Worm (Caenorhabditis elegans) whole organism, L4 larva: ENCODE results near the gene cest-13.

ENCODE experiments used
- egl-27 ChIP-seq: sonication (generic microtip); optimal IDR thresholded peaks from 3 replicates; lab custom pipeline; 2017; ENCODE audit warnings: missing biosample characterization, missing genetic modification reagents, missing genetic modification characterization
- nhr-28 ChIP-seq: fragments of 150-350 bp; optimal IDR thresholded peaks from 2 replicates; lab custom pipeline; 2014; ENCODE audit warnings: missing biosample characterization, missing genetic modification characterization
- pha-4 ChIP-seq, 2 experiments: fragments of 150-350 bp in 1 of 2; fragments of 200-800 bp in 1 of 2; sonication (Bioruptor generic) in 1 of 2; IDR thresholded peaks in 1 of 2; optimal IDR thresholded peaks in 1 of 2; 2 replicates each; pipeline versions ENCODE4 v1.3.6 to Lab custom; 2014 to 2022; ENCODE audit warnings: missing genetic modification characterization in 2 of 2, missing genetic modification reagents in 2 of 2, missing biosample characterization in 1 of 2, missing compliant biosample characterization in 1 of 2
- set-16 ChIP-seq: fragments of 200-800 bp; sonication (Bioruptor generic); IDR thresholded peaks from 2 replicates; pipeline ENCODE4 v1.3.6; 2022; ENCODE audit warnings: missing genetic modification reagents, missing genetic modification characterization, missing compliant biosample characterization
- unc-130 ChIP-seq: sonication (generic microtip); optimal IDR thresholded peaks from 2 replicates; lab custom pipeline; 2016; ENCODE audit warnings: missing genetic modification reagents, missing genetic modification characterization, missing compliant biosample characterization
- zag-1 ChIP-seq: fragments of 150-350 bp; optimal IDR thresholded peaks from 2 replicates; lab custom pipeline; 2014; ENCODE audit warnings: missing biosample characterization, missing genetic modification characterization
- ztf-11 ChIP-seq: fragments of 150-350 bp; optimal IDR thresholded peaks from 2 replicates; lab custom pipeline; 2014; ENCODE audit warnings: missing biosample characterization, missing genetic modification characterization

ce11 chrX:13770508-13770978 lies 10.5 kb downstream of the cest-13 start, which contains the start of gene nkb-3:
- TF ChIP-seq unc-130 (GFP tag; lab: Kevin White, UChicago): no peak
- no peak for TF ChIP-seq egl-27 (tag; lab: Kevin White, UChicago)
- TF ChIP-seq ztf-11: no peak
- no peak for TF ChIP-seq zag-1
- no peak for TF ChIP-seq nhr-28 (tag; lab: Kevin White, UChicago)
- no peak for TF ChIP-seq set-16 (GFP tag; lab: Robert Waterston, UW)
- TF ChIP-seq pha-4 (GFP tag; IDR thresholded peaks at IDR 0.05; lab: Robert Waterston, UW): no peak
- TF ChIP-seq pha-4 (tag; optimal IDR thresholded peaks at IDR 0.05; lab: Kevin White, UChicago): no peak
